Worm (Caenorhabditis elegans): ENCODE measurements around the gene atrn-1.

atrn-1 gene

DNA sequence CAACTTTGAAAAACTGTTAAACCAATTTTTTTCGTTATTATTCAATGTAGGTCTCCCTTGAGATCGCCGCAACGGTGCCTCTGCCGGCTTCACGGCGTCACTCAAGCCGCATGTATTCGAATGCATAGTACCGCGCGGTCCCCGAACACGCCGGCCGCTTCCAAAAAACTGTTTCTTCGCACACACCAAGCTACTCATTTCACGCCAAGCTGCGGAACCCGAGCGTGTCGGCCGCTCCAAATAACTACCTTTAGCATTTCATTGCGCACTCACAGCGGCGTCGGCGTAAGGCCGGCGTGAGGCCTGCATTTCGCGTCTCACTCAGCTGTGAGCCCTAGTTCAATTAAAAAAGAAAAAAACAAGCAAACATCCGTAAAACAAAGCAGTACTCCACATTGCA, 45.2 kb downstream of the atrn-1 start (continued):
- TF ChIP-seq B0019.2 (GFP tag; conservative IDR thresholded peaks at IDR 0.05) = no peak
- no peak for TF ChIP-seq lsl-1 (GFP tag; optimal IDR thresholded peaks at IDR 0.05)

- TF ChIP-seq snpc-4 (GFP tag; optimal IDR thresholded peaks at IDR 0.05) (no peak), snpc-4 (tag; optimal IDR thresholded peaks at IDR 0.05) (peak in 3 of 4 experiments; percentile 36 to 88 (median 86)), bed-1 (GFP tag; IDR thresholded peaks at IDR 0.05) (no peak), F49E8.2 (tag; optimal IDR thresholded peaks at IDR 0.05; ENCODE audit: insufficient read depth) (no peak), ztf-26 (tag; optimal IDR thresholded peaks at IDR 0.05) (no peak), snpc-1.1 (tag; optimal IDR thresholded peaks at IDR 0.05; ENCODE audit: insufficient read depth) (peak; percentile 1), hmg-1.2 (GFP tag; IDR thresholded peaks at IDR 0.05) (peak; percentile 33), nhr-27 (tag; optimal IDR thresholded peaks at IDR 0.05) (no peak)
These were observed 46.4 kb downstream of the atrn-1 start for ce11 chrX:14757641-14758220.

- TF ChIP-seq aptf-3 (GFP tag; IDR thresholded peaks at IDR 0.05) (no peak), F33H1.4 (GFP tag; IDR thresholded peaks at IDR 0.05) (no peak), egl-44 (GFP tag; IDR thresholded peaks at IDR 0.05) (no peak), Y53G8AR.9 (GFP tag; conservative IDR thresholded peaks at IDR 0.05) (no peak), hlh-26 (GFP tag; conservative IDR thresholded peaks at IDR 0.05) (no peak), zfh-2 (GFP tag; conservative IDR thresholded peaks at IDR 0.05) (no peak), rcor-1 (GFP tag; IDR thresholded peaks at IDR 0.05) (no peak), ama-1 (optimal IDR thresholded peaks at IDR 0.05) (no peak), ama-1 (GFP tag; optimal IDR thresholded peaks at IDR 0.05) (no peak), madf-6 (GFP tag; IDR thresholded peaks at IDR 0.05) (no peak), ceh-58 (GFP tag; IDR thresholded peaks at IDR 0.05) (no peak), dpff-1 (tag; optimal IDR thresholded peaks at IDR 0.05) (no peak), dpl-1 (GFP tag; optimal IDR thresholded peaks at IDR 0.05) (no peak), ekl-4 (GFP tag; IDR thresholded peaks at IDR 0.05) (no peak), hsf-1 (GFP tag; IDR thresholded peaks at IDR 0.05) (no peak), snpc-3.4 (tag; optimal IDR thresholded peaks at IDR 0.05) (no peak), ztf-28 (GFP tag; IDR thresholded peaks at IDR 0.05) (no peak)
These were observed 48.2 kb downstream of the atrn-1 start for ce11 chrX:14759549-14759948.

DNA sequence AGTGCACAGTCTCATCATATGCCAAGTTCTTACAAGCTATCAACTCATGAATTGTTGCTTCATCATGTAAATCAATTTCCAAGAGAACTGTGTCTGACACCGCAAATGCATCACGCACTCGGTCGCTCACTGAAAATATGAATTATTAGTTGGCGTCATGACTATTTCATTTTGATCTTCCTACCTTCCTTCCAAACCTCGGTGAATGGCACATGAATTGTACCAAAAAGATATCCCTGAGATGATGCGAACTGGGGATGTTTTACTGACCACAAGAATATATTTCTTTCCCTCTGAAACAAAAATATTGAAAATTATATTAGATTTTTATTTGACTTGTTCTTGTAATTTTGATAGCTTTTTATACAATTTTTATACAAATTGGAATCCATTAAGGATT, 48.8 kb downstream of the atrn-1 start:
- no peak for TF ChIP-seq hmg-20 (GFP tag; IDR thresholded peaks at IDR 0.05)

ce11 chrX:14761021-14761420, 49.6 kb downstream of the atrn-1 start, which contains the start of gene C05G5.5:
Gene C05G5.5, minus strand, starts transcription at chrX:14761121.
- TF ChIP-seq ztf-3 (GFP tag; optimal IDR thresholded peaks at IDR 0.05) (no peak), hlh-12 (tag; optimal IDR thresholded peaks at IDR 0.05) (no peak), let-526 (GFP tag; IDR thresholded peaks at IDR 0.05) (no peak), T26A5.8 (tag; optimal IDR thresholded peaks at IDR 0.05) (no peak), nfya-2 (GFP tag; IDR thresholded peaks at IDR 0.05) (no peak), lin-54 (GFP tag; optimal IDR thresholded peaks at IDR 0.05) (no peak), K12H6.12 (tag; optimal IDR thresholded peaks at IDR 0.05) (no peak), F39B2.1 (GFP tag; IDR thresholded peaks at IDR 0.05) (no peak), B0261.1 (tag; optimal IDR thresholded peaks at IDR 0.05) (no peak), xnd-1 (tag; optimal IDR thresholded peaks at IDR 0.05) (no peak), ceh-40 (GFP tag; IDR thresholded peaks at IDR 0.05) (no peak), nfyb-1 (GFP tag; IDR thresholded peaks at IDR 0.05) (no peak), attf-3 (GFP tag; conservative IDR thresholded peaks at IDR 0.05) (no peak), madf-6 (GFP tag; IDR thresholded peaks at IDR 0.05) (no peak), ztf-6 (GFP tag; IDR thresholded peaks at IDR 0.05) (no peak)

All from whole organism, young adult.